Fruit fly (Drosophila melanogaster) S2 (cell line): ENCODE results near the gene CG3386.

Source experiments
- CG8478 ChIP-seq: fragments of >200 bp; optimal IDR thresholded peaks from 2 replicates; lab custom pipeline; 2018
- CTCF ChIP-seq, 2 experiments: fragments of >200 bp; optimal IDR thresholded peaks; 2 replicates each; lab custom pipeline; 2018

DNA sequence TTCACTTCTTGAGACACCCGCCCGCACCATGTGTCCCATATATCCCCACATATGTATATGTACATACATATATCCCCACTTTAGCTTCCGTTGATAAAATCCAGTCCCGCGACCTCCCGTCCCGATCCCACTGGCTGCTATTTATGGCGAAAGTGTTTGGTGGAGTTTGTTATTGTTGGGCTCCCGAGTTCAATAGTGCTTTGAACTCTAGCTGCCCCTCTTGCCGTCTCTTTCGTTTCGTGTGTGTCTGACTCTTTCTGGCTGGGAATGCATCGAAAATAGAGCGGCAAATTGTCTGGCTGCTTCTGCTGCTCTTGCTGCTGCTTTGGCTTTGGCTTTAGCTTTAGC is 47.3 kb downstream of the CG3386 start:
- no peak for TF ChIP-seq CTCF (optimal IDR thresholded peaks at IDR 0.05; lab: Kevin White, UChicago)
- no peak for TF ChIP-seq CG8478 (lab: Kevin White, UChicago)
